Fruit fly (Drosophila melanogaster): ENCODE results near the gene CG7251.

The CG7251 gene

DNA sequence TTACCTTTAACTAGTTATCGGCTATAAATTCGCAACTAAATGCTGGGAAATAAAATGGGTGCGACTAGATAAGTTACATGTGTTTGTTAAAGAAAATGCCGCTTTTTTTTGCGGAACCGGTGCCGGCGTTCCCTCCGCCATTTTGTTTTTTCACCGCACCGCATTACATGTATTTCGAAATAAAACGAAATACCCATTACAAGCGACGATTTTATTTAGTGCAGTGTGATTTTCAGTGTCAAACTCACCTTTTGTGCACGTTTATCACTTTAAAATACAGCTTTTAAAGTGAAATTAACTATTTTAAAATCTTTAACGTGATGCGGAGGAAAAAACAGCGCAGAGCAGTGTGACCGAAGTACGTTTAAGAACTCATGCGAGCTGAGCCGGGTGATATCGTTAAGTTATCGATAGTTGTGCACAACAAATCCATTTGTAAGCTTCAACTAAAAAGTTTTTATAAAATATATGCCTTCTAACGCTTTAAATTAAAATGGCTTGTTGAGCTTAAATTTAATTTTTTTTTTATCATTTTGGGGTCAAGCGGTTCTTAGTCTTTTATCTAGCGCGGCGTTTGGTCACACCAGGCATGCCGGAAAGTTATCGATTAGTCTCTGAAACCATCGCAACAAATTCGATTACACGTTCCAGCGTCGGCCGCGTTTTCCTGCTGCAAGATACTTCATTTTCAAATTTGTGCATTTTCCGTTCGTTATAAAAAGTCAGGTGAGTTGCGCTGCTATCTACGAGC is 46.1 kb downstream of the CG7251 start, which contains the start of the genes Hel25E and Lam (continued):
- TF ChIP-seq CG17829 (tag; optimal IDR thresholded peaks at IDR 0.05) (peak; percentile 50), CG1792 (GFP tag; optimal IDR thresholded peaks at IDR 0.05) (no peak), CG34224 (GFP tag; IDR thresholded peaks at IDR 0.05; ENCODE audit: partially characterized antibody) (peak; percentile 86), Mad (GFP tag; optimal IDR thresholded peaks at IDR 0.05) (peak; percentile 42), Ets65A (GFP tag) (peak; percentile 80), CG12942 (GFP tag; optimal IDR thresholded peaks at IDR 0.05) (no peak), Dref (GFP tag; IDR thresholded peaks at IDR 0.05) (peak; percentile 81), jumu (GFP tag; optimal IDR thresholded peaks at IDR 0.05) (peak; percentile 26), sisA (GFP tag; IDR thresholded peaks at IDR 0.05) (no peak), CG12155 (GFP tag; optimal IDR thresholded peaks at IDR 0.05) (no peak), HLH4C (GFP tag; IDR thresholded peaks at IDR 0.05; ENCODE audit: partially characterized antibody) (peak; percentile 81), Side (GFP tag; optimal IDR thresholded peaks at IDR 0.05) (peak; percentile 14), CG9797 (GFP tag; optimal IDR thresholded peaks at IDR 0.05) (peak; percentile 98), Jarid2 (GFP tag; optimal IDR thresholded peaks at IDR 0.05) (no peak), CG12391 (tag; optimal IDR thresholded peaks at IDR 0.05) (peak; percentile 63), Blimp-1 (GFP tag; optimal IDR thresholded peaks at IDR 0.05) (no peak), BEAF-32 (GFP tag; optimal IDR thresholded peaks at IDR 0.05) (peak; percentile 94), CG33557 (GFP tag; optimal IDR thresholded peaks at IDR 0.05) (no peak), CG1233 (GFP tag; optimal IDR thresholded peaks at IDR 0.05) (no peak), Hmr (GFP tag; optimal IDR thresholded peaks at IDR 0.05) (peak; percentile 51), D (optimal IDR thresholded peaks at IDR 0.05) (no peak), D (GFP tag; optimal IDR thresholded peaks at IDR 0.05) (no peak), HLH54F (GFP tag; optimal IDR thresholded peaks at IDR 0.05) (peak; percentile 6), eyg (GFP tag; optimal IDR thresholded peaks at IDR 0.05) (no peak), Antp (GFP tag; optimal IDR thresholded peaks at IDR 0.05) (no peak), chn (GFP tag; optimal IDR thresholded peaks at IDR 0.05) (peak; percentile 24), Hand (GFP tag; optimal IDR thresholded peaks at IDR 0.05) (no peak), chinmo (GFP tag; IDR thresholded peaks at IDR 0.05; ENCODE audit: partially characterized antibody) (no peak), CG2129 (GFP tag; IDR thresholded peaks at IDR 0.05; ENCODE audit: partially characterized antibody) (peak; percentile 87), CG11560 (tag; IDR thresholded peaks at IDR 0.05) (peak; percentile 39; the same call in 1 of the 3 replicates), CG13775 (GFP tag; optimal IDR thresholded peaks at IDR 0.05) (peak; percentile 7), HLHmδ (GFP tag; optimal IDR thresholded peaks at IDR 0.05) (no peak), CG30403 (GFP tag; optimal IDR thresholded peaks at IDR 0.05) (peak; percentile 12), Ptx1 (GFP tag; IDR thresholded peaks at IDR 0.05) (no peak), dimm (GFP tag; IDR thresholded peaks at IDR 0.05) (no peak), Abd-B (GFP tag; optimal IDR thresholded peaks at IDR 0.05) (no peak), Rfx (GFP tag; IDR thresholded peaks at IDR 0.05) (no peak), ro (GFP tag; IDR thresholded peaks at IDR 0.05) (no peak), sima (GFP tag; optimal IDR thresholded peaks at IDR 0.05) (no peak), peb (GFP tag; IDR thresholded peaks at IDR 0.05) (no peak), CG5180 (GFP tag; optimal IDR thresholded peaks at IDR 0.05) (no peak), sna (GFP tag; IDR thresholded peaks at IDR 0.05; ENCODE audit: partially characterized antibody) (peak; percentile 93), phol (tag; optimal IDR thresholded peaks at IDR 0.05) (peak; percentile 96), CG7745 (tag; optimal IDR thresholded peaks at IDR 0.05) (no peak), pita (GFP tag; optimal IDR thresholded peaks at IDR 0.05) (no peak), ac (GFP tag; optimal IDR thresholded peaks at IDR 0.05) (no peak), h (optimal IDR thresholded peaks at IDR 0.05) (no peak), CG2120 (GFP tag; optimal IDR thresholded peaks at IDR 0.05) (peak; percentile 29), sc (optimal IDR thresholded peaks at IDR 0.05) (no peak), sc (GFP tag; optimal IDR thresholded peaks at IDR 0.05) (no peak)
